Fruit fly (Drosophila melanogaster) whole organism, pupa: ENCODE data around the gene APP-BP1.

Experiments used
- CG12605 ChIP-seq: fragments of 200-800 bp; sonication (Bioruptor generic); IDR thresholded peaks from 2 replicates; pipeline ENCODE4 v1.3.6; 2022; ENCODE audit warnings: missing biosample characterization, missing genetic modification characterization
- CG14655 ChIP-seq: fragments of 200-800 bp; sonication (Bioruptor generic); optimal IDR thresholded peaks from 3 replicates; lab custom pipeline; 2017; ENCODE audit warnings: mild to moderate bottlenecking, missing biosample characterization, missing genetic modification reagents, missing genetic modification characterization
- CG15710 ChIP-seq: fragments of 200-800 bp; sonication (Bioruptor generic); optimal IDR thresholded peaks from 2 replicates; lab custom pipeline; 2018; ENCODE audit warnings: missing biosample characterization, mild to moderate bottlenecking, missing genetic modification characterization, moderate library complexity
- CG17806 ChIP-seq: fragments of 200-800 bp; sonication (Bioruptor generic); optimal IDR thresholded peaks from 2 replicates; lab custom pipeline; 2018; ENCODE audit warnings: missing biosample characterization, mild to moderate bottlenecking, missing genetic modification characterization, moderate library complexity
- CG8159 ChIP-seq: fragments of 200-800 bp; sonication (Bioruptor generic); optimal IDR thresholded peaks from 3 replicates; lab custom pipeline; 2018; ENCODE audit warnings: missing biosample characterization, mild to moderate bottlenecking, missing genetic modification characterization, moderate library complexity
- CG9948 ChIP-seq: fragments of 200-800 bp; sonication (Bioruptor generic); optimal IDR thresholded peaks from 2 replicates; lab custom pipeline; 2018; ENCODE audit warnings: missing biosample characterization, mild to moderate bottlenecking, missing genetic modification characterization, moderate library complexity
- EcR ChIP-seq: fragments of 200-800 bp; sonication (Bioruptor generic); optimal IDR thresholded peaks from 3 replicates; lab custom pipeline; 2019; ENCODE audit warnings: missing biosample characterization, missing genetic modification characterization, mild to moderate bottlenecking, moderate library complexity, missing genetic modification reagents
- Ets98B ChIP-seq: fragments of 200-800 bp; sonication (Bioruptor generic); IDR thresholded peaks from 2 replicates; pipeline ENCODE4 v1.3.6; 2022; ENCODE audit warnings: missing biosample characterization, missing genetic modification characterization
- Pif1A ChIP-seq: fragments of 200-800 bp; sonication (Bioruptor generic); optimal IDR thresholded peaks from 3 replicates; lab custom pipeline; 2016; ENCODE audit warnings: missing biosample characterization, missing genetic modification characterization
- Pif1B ChIP-seq: fragments of 200-800 bp; sonication (Bioruptor generic); optimal IDR thresholded peaks from 3 replicates; lab custom pipeline; 2016; ENCODE audit warnings: missing biosample characterization, missing genetic modification characterization
- gl ChIP-seq: fragments of 200-800 bp; sonication (Bioruptor generic); optimal IDR thresholded peaks from 2 replicates; lab custom pipeline; 2018; ENCODE audit warnings: missing biosample characterization, mild to moderate bottlenecking, missing genetic modification characterization
- rn ChIP-seq: fragments of 200-800 bp; sonication (Bioruptor generic); IDR thresholded peaks from 2 replicates; pipeline ENCODE4 v1.3.6; 2022; ENCODE audit warnings: missing biosample characterization, missing genetic modification characterization

dm6 chr3L:11102930-11103329, 4.7 kb downstream of the APP-BP1 start, which contains the start of gene Elo68alpha:
- no peak for TF ChIP-seq Pif1A (GFP tag; lab: Kevin White, UChicago)
- no peak for TF ChIP-seq Pif1B (GFP tag; lab: Kevin White, UChicago)
- no peak for TF ChIP-seq CG14655
- no peak for TF ChIP-seq CG9948 (tag; lab: Kevin White, UChicago)
- TF ChIP-seq EcR: no peak
- TF ChIP-seq Ets98B: no peak
- no peak for TF ChIP-seq CG17806
- TF ChIP-seq gl (tag; lab: Kevin White, UChicago): no peak
- TF ChIP-seq CG8159: no peak
- no peak for TF ChIP-seq CG12605
- no peak for TF ChIP-seq CG15710 (tag; lab: Kevin White, UChicago)
- TF ChIP-seq rn: no peak
